Fruit fly (Drosophila melanogaster) whole organism, pupa: ENCODE measurements around the gene CG6294.

Experiments
- CG10348 ChIP-seq: fragments of 200-800 bp; sonication (Bioruptor generic); IDR thresholded peaks from 2 replicates; pipeline ENCODE4 v1.3.6; 2022; ENCODE audit warnings: missing biosample characterization, missing genetic modification characterization
- CG12605 ChIP-seq: fragments of 200-800 bp; sonication (Bioruptor generic); IDR thresholded peaks from 2 replicates; pipeline ENCODE4 v1.3.6; 2022; ENCODE audit warnings: missing biosample characterization, missing genetic modification characterization
- CG13204 ChIP-seq: fragments of 200-800 bp; sonication (Bioruptor generic); optimal IDR thresholded peaks from 2 replicates; lab custom pipeline; 2018; ENCODE audit warnings: missing biosample characterization, mild to moderate bottlenecking, missing genetic modification characterization, moderate library complexity
- CG14655 ChIP-seq: fragments of 200-800 bp; sonication (Bioruptor generic); optimal IDR thresholded peaks from 3 replicates; lab custom pipeline; 2017; ENCODE audit warnings: mild to moderate bottlenecking, missing biosample characterization, missing genetic modification reagents, missing genetic modification characterization
- CG15710 ChIP-seq: fragments of 200-800 bp; sonication (Bioruptor generic); optimal IDR thresholded peaks from 2 replicates; lab custom pipeline; 2018; ENCODE audit warnings: missing biosample characterization, mild to moderate bottlenecking, missing genetic modification characterization, moderate library complexity
- CG17806 ChIP-seq: fragments of 200-800 bp; sonication (Bioruptor generic); optimal IDR thresholded peaks from 2 replicates; lab custom pipeline; 2018; ENCODE audit warnings: missing biosample characterization, mild to moderate bottlenecking, missing genetic modification characterization, moderate library complexity
- CG32121 ChIP-seq: fragments of 200-800 bp; sonication (Bioruptor generic); IDR thresholded peaks from 2 replicates; pipeline ENCODE4 v1.3.6; 2022; ENCODE audit warnings: missing biosample characterization, missing genetic modification characterization
- CG34367 ChIP-seq: fragments of 200-800 bp; sonication (Bioruptor generic); optimal IDR thresholded peaks from 2 replicates; lab custom pipeline; 2018; ENCODE audit warnings: missing biosample characterization, mild to moderate bottlenecking, missing genetic modification characterization
- CG4496 ChIP-seq: fragments of 200-800 bp; sonication (Bioruptor generic); IDR thresholded peaks from 3 replicates; pipeline ENCODE4 v1.3.6; 2022; ENCODE audit warnings: missing biosample characterization, missing genetic modification characterization
- CG8159 ChIP-seq: fragments of 200-800 bp; sonication (Bioruptor generic); optimal IDR thresholded peaks from 3 replicates; lab custom pipeline; 2018; ENCODE audit warnings: missing biosample characterization, mild to moderate bottlenecking, missing genetic modification characterization, moderate library complexity
- CG8301 ChIP-seq: fragments of 200-800 bp; sonication (Bioruptor generic); optimal IDR thresholded peaks from 2 replicates; lab custom pipeline; 2018; ENCODE audit warnings: missing biosample characterization, mild to moderate bottlenecking, missing genetic modification characterization
- CG9948 ChIP-seq: fragments of 200-800 bp; sonication (Bioruptor generic); optimal IDR thresholded peaks from 2 replicates; lab custom pipeline; 2018; ENCODE audit warnings: missing biosample characterization, mild to moderate bottlenecking, missing genetic modification characterization, moderate library complexity
- D1 ChIP-seq: fragments of 200-800 bp; sonication (Bioruptor generic); optimal IDR thresholded peaks from 2 replicates; lab custom pipeline; 2018; ENCODE audit warnings: missing biosample characterization, mild to moderate bottlenecking, missing genetic modification characterization, moderate library complexity
- EcR ChIP-seq: fragments of 200-800 bp; sonication (Bioruptor generic); optimal IDR thresholded peaks from 3 replicates; lab custom pipeline; 2019; ENCODE audit warnings: missing biosample characterization, missing genetic modification characterization, mild to moderate bottlenecking, moderate library complexity, missing genetic modification reagents
- Ets98B ChIP-seq: fragments of 200-800 bp; sonication (Bioruptor generic); IDR thresholded peaks from 2 replicates; pipeline ENCODE4 v1.3.6; 2022; ENCODE audit warnings: missing biosample characterization, missing genetic modification characterization
- Pif1A ChIP-seq: fragments of 200-800 bp; sonication (Bioruptor generic); optimal IDR thresholded peaks from 3 replicates; lab custom pipeline; 2016; ENCODE audit warnings: missing biosample characterization, missing genetic modification characterization
- Pif1B ChIP-seq: fragments of 200-800 bp; sonication (Bioruptor generic); optimal IDR thresholded peaks from 3 replicates; lab custom pipeline; 2016; ENCODE audit warnings: missing biosample characterization, missing genetic modification characterization
- Snoo ChIP-seq: fragments of 200-800 bp; sonication (Bioruptor generic); optimal IDR thresholded peaks from 3 replicates; lab custom pipeline; 2017; ENCODE audit warnings: missing biosample characterization, mild to moderate bottlenecking, missing genetic modification characterization, inconsistent platforms
- fd96Ca ChIP-seq: fragments of 200-800 bp; sonication (Bioruptor generic); IDR thresholded peaks from 3 replicates; pipeline ENCODE4 v1.3.6; 2022; ENCODE audit warnings: missing biosample characterization, missing genetic modification characterization
- gl ChIP-seq: fragments of 200-800 bp; sonication (Bioruptor generic); optimal IDR thresholded peaks from 2 replicates; lab custom pipeline; 2018; ENCODE audit warnings: missing biosample characterization, mild to moderate bottlenecking, missing genetic modification characterization
- rn ChIP-seq: fragments of 200-800 bp; sonication (Bioruptor generic); IDR thresholded peaks from 2 replicates; pipeline ENCODE4 v1.3.6; 2022; ENCODE audit warnings: missing biosample characterization, missing genetic modification characterization

Gene CG6294

DNA sequence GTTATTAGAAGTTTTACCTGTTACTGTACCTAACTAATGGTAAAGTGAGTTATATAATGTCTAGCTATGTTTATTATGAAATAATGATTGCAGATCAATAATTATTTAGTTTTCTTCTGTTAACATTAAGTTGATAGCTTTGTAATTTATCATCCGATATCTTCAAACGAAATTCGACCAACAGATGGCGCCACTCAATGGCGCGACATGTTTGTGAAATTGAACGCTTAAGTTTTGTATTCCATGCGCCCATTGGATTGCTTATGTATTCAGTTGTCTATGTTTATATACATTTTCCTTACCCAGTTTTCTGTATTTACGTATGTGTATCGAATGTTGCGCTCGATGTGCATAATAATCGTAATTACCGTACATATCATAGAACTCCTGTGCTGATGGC, 28.0 kb downstream of the CG6294 start:
- TF ChIP-seq CG10348 (no peak), CG34367 (no peak), CG14655 (GFP tag; lab: Kevin White, UChicago) (no peak), Pif1B (no peak), CG15710 (tag; lab: Kevin White, UChicago) (no peak), CG12605 (no peak), fd96Ca (GFP tag; lab: Robert Waterston, UW) (no peak), Pif1A (GFP tag; lab: Kevin White, UChicago) (no peak), rn (GFP tag; lab: Robert Waterston, UW) (no peak)

- no peak for TF ChIP-seq CG8301 (tag; lab: Kevin White, UChicago)
- no peak for TF ChIP-seq D1 (tag; lab: Kevin White, UChicago)
- no peak for TF ChIP-seq CG12605
- no peak for TF ChIP-seq CG32121 (GFP tag; lab: Robert Waterston, UW)
- TF ChIP-seq CG15710 (tag; lab: Kevin White, UChicago): no peak
- no peak for TF ChIP-seq Pif1B
- TF ChIP-seq CG17806 (tag; lab: Kevin White, UChicago): no peak
- TF ChIP-seq CG8159 (tag; lab: Kevin White, UChicago): no peak
- no peak for TF ChIP-seq rn (GFP tag; lab: Robert Waterston, UW)
- no peak for TF ChIP-seq CG34367
- no peak for TF ChIP-seq CG10348
- TF ChIP-seq Snoo: no peak
- TF ChIP-seq CG13204: no peak
- TF ChIP-seq CG4496 (GFP tag; lab: Robert Waterston, UW): no peak
- TF ChIP-seq gl (tag; lab: Kevin White, UChicago): no peak
- TF ChIP-seq Pif1A (GFP tag; lab: Kevin White, UChicago): no peak
- no peak for TF ChIP-seq CG14655 (GFP tag; lab: Kevin White, UChicago)
- no peak for TF ChIP-seq fd96Ca (GFP tag; lab: Robert Waterston, UW)
Observed at dm6 chrX:15495600-15496379, 33.3 kb downstream of the CG6294 start.

DNA sequence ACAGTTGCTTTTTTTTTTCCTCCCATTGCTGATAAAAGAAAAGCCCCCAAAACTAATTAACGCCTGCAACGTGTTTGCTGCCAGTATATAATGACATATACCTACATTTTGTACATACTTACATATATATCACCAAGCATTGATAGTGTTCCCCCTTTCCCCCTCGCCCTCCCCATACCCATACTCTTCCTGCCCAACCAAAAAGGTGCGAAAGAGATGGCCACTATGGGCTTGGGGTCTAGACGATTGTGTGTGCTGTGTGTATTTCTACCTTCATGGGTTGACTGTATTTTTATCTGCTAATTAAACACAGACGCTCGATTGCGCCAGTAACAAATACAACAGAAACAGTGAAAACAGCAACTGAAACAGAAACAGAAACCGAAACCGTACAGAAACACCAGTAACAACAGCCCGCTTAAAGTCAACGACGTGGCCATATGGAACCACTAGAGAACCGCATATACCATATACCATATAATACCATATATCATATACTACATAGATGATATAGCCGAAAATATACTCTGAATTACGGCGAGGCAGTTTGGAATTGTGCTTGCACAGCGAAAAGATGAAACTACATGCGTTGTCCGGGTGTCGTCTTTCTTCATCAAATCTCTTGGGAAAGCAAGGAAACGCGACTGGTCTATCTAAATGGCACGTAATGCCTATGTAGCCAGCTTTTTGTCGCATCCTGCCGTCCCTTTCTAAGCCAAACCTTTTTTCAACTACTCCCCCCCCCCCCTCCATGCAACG, 34.3 kb downstream of the CG6294 start:
- TF ChIP-seq CG4496 (GFP tag; lab: Robert Waterston, UW) (no peak), Pif1B (no peak), Ets98B (GFP tag; lab: Robert Waterston, UW) (no peak), Pif1A (GFP tag; lab: Kevin White, UChicago) (no peak), gl (tag; lab: Kevin White, UChicago) (no peak), Snoo (no peak), CG8159 (tag; lab: Kevin White, UChicago) (no peak), CG15710 (tag; lab: Kevin White, UChicago) (no peak)

dm6 chrX:15497440-15498271, 35.1 kb downstream of the CG6294 start:
- TF ChIP-seq CG10348 (no peak), CG12605 (0 out of 2 replicates have a peak, but pooled peaks have one; percentile 7), CG13204 (peak; percentile 41)
- TF ChIP-seq, all 21 proteins: peak for 2

- TF ChIP-seq CG10348 (no peak), CG8301 (tag; lab: Kevin White, UChicago) (no peak), Pif1B (peak; percentile 13), CG15710 (tag; lab: Kevin White, UChicago) (peak; percentile 13), CG14655 (GFP tag; lab: Kevin White, UChicago) (no peak), CG17806 (tag; lab: Kevin White, UChicago) (no peak), CG34367 (peak; percentile 3), CG9948 (no peak), gl (tag; lab: Kevin White, UChicago) (no peak), CG12605 (no peak), CG32121 (GFP tag; lab: Robert Waterston, UW) (no peak), Pif1A (GFP tag; lab: Kevin White, UChicago) (peak; percentile 51), CG4496 (GFP tag; lab: Robert Waterston, UW) (peak; percentile 87), CG8159 (tag; lab: Kevin White, UChicago) (peak; percentile 25), CG13204 (peak; percentile 52), Ets98B (GFP tag; lab: Robert Waterston, UW) (peak; percentile 48; the same call in 1 of the 2 replicates), D1 (tag; lab: Kevin White, UChicago) (no peak), fd96Ca (GFP tag; lab: Robert Waterston, UW) (0 out of 3 replicates have a peak, but pooled peaks have one; percentile 12), EcR (GFP tag; lab: Kevin White, UChicago) (no peak), rn (GFP tag; lab: Robert Waterston, UW) (no peak), Snoo (peak; percentile 13)
Observed at dm6 chrX:15498791-15499190, 36.3 kb downstream of the CG6294 start.
